Worm (Caenorhabditis elegans): ENCODE data around the gene F20G2.2.

DNA sequence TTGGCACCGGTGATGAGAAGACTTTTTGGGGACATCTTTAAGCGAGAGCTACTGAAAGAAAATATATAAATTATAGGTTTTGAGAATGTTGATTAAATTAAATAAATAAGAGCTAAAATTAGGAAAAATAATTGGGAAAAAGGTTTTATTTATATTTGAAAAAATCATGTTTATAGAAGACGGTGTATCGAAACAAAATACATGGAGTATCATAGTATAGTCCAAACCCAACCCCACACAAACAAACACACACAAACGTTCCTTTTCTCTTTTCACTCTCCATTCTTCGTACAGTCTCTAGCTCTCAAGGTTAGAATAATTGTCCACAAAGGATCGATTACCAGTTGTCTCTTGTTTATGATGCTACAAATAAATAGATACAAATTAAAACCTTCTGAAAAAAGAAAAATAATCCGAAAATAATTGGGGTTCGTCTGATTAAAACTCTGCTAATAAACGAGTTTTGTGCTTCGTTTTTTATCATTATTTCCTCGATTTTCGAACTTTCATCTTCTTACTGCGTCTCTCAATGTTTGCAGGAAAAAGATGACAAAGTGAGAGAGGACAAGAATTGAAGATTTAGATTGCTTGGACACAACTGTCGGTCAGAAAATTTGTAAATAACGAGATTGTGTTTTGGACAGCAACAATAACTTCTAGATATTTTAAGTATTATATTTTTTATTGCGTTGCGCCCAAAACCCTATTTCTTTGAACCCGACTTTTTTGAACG is at the start of gene F20G2.2:
- TF ChIP-seq lsy-2 (tag; optimal IDR thresholded peaks at IDR 0.05) (no peak), ceh-88 (GFP tag; IDR thresholded peaks at IDR 0.05) (no peak), nhr-237 (tag; optimal IDR thresholded peaks at IDR 0.05) (no peak), nhr-47 (tag; optimal IDR thresholded peaks at IDR 0.05) (no peak), lin-13 (GFP tag; optimal IDR thresholded peaks at IDR 0.05) (no peak), alr-1 (tag; optimal IDR thresholded peaks at IDR 0.05; ENCODE audit: borderline replicate concordance) (no peak), aly-2 (tag; optimal IDR thresholded peaks at IDR 0.05) (no peak), ztf-11 (tag; optimal IDR thresholded peaks at IDR 0.05) (no peak), nhr-28 (tag; optimal IDR thresholded peaks at IDR 0.05) (no peak), lin-15B (tag; optimal IDR thresholded peaks at IDR 0.05) (no peak), nhr-19 (GFP tag; conservative IDR thresholded peaks at IDR 0.05) (no peak), jun-1 (tag; optimal IDR thresholded peaks at IDR 0.05) (no peak), sptf-1 (tag; optimal IDR thresholded peaks at IDR 0.05) (no peak)
